Fruit fly (Drosophila melanogaster) whole organism, embryonic: ENCODE measurements around the gene CG14450.
A peak's percentile ranks its signal among the peaks of the same experiment; 100 is the strongest.
"Not testable (repeated sequence)": the region's sequence is repeated elsewhere in the genome, so short reads cannot be mapped to it uniquely, and the experiment has no call there.

Source experiments
- BEAF-32 ChIP-seq: fragments of 200-800 bp; sonication (Bioruptor generic); optimal IDR thresholded peaks from 3 replicates; lab custom pipeline; 2017; ENCODE audit warnings: missing biosample characterization, missing genetic modification characterization, mild to moderate bottlenecking, moderate library complexity, missing genetic modification reagents
- CG12104 ChIP-seq: fragments of 200-800 bp; sonication (Bioruptor generic); optimal IDR thresholded peaks from 3 replicates; lab custom pipeline; 2016; ENCODE audit warnings: missing biosample characterization, missing genetic modification characterization
- CG12942 ChIP-seq: fragments of 200-800 bp; sonication (Bioruptor generic); optimal IDR thresholded peaks from 3 replicates; lab custom pipeline; 2016; ENCODE audit warnings: missing biosample characterization, missing genetic modification characterization
- CG13624 ChIP-seq: fragments of 200-800 bp; sonication (Bioruptor generic); optimal IDR thresholded peaks from 2 replicates; lab custom pipeline; 2016; ENCODE audit warnings: missing biosample characterization, missing genetic modification characterization
- CG15514 ChIP-seq: fragments of 200-800 bp; sonication (Bioruptor generic); optimal IDR thresholded peaks from 3 replicates; lab custom pipeline; 2017; ENCODE audit warnings: missing biosample characterization, missing genetic modification characterization, mild to moderate bottlenecking, moderate library complexity, missing genetic modification reagents
- CG15696 ChIP-seq: fragments of 200-800 bp; sonication (Bioruptor generic); optimal IDR thresholded peaks from 2 replicates; lab custom pipeline; 2019; ENCODE audit warnings: missing biosample characterization, mild to moderate bottlenecking, missing genetic modification characterization, moderate library complexity
- CG17912 ChIP-seq: fragments of 200-800 bp; sonication (Bioruptor generic); optimal IDR thresholded peaks from 2 replicates; lab custom pipeline; 2018; ENCODE audit warnings: missing biosample characterization, mild to moderate bottlenecking, missing genetic modification characterization
- CG18599 ChIP-seq: fragments of 200-800 bp; sonication (Bioruptor generic); optimal IDR thresholded peaks from 3 replicates; lab custom pipeline; 2017; ENCODE audit warnings: missing biosample characterization, missing genetic modification characterization, mild to moderate bottlenecking, moderate library complexity, missing genetic modification reagents
- CG18619 ChIP-seq: fragments of 200-800 bp; sonication (Bioruptor generic); optimal IDR thresholded peaks from 3 replicates; lab custom pipeline; 2017; ENCODE audit warnings: missing biosample characterization, mild to moderate bottlenecking, missing genetic modification characterization
- CG2678 ChIP-seq: fragments of 200-800 bp; sonication (Bioruptor generic); optimal IDR thresholded peaks from 3 replicates; lab custom pipeline; 2019; ENCODE audit warnings: missing biosample characterization, mild to moderate bottlenecking, missing genetic modification characterization, moderate library complexity
- CG31388 ChIP-seq: fragments of 200-800 bp; sonication (Bioruptor generic); optimal IDR thresholded peaks from 2 replicates; lab custom pipeline; 2016; ENCODE audit warnings: missing biosample characterization, missing genetic modification characterization
- CG7786 ChIP-seq: fragments of 200-800 bp; sonication (Bioruptor generic); optimal IDR thresholded peaks from 2 replicates; lab custom pipeline; 2016; ENCODE audit warnings: missing biosample characterization, missing genetic modification characterization
- CG9609 ChIP-seq: fragments of 200-800 bp; sonication (Bioruptor generic); optimal IDR thresholded peaks from 3 replicates; lab custom pipeline; 2016; ENCODE audit warnings: missing biosample characterization, missing genetic modification characterization
- CrebB ChIP-seq: fragments of 200-800 bp; sonication (Bioruptor generic); optimal IDR thresholded peaks from 3 replicates; lab custom pipeline; 2018; ENCODE audit warnings: missing biosample characterization, mild to moderate bottlenecking, missing genetic modification characterization
- Hr3 ChIP-seq: fragments of 200-800 bp; sonication (Bioruptor generic); optimal IDR thresholded peaks from 3 replicates; lab custom pipeline; 2016; ENCODE audit warnings: missing biosample characterization, missing genetic modification characterization
- MESR4 ChIP-seq: fragments of 200-800 bp; sonication (Bioruptor generic); optimal IDR thresholded peaks from 2 replicates; lab custom pipeline; 2018; ENCODE audit warnings: missing biosample characterization, mild to moderate bottlenecking, missing genetic modification characterization, moderate library complexity
- Poxn ChIP-seq: fragments of 200-800 bp; sonication (Bioruptor generic); IDR thresholded peaks from 2 replicates; pipeline ENCODE4 v1.3.6; 2022; ENCODE audit warnings: missing biosample characterization, missing genetic modification characterization
- Usf ChIP-seq: fragments of 200-800 bp; sonication (Bioruptor generic); optimal IDR thresholded peaks from 2 replicates; lab custom pipeline; 2017; ENCODE audit warnings: missing genotype, missing biosample characterization, missing genetic modification characterization
- Xrp1 ChIP-seq: fragments of 200-800 bp; sonication (Bioruptor generic); IDR thresholded peaks from 2 replicates; pipeline ENCODE4 v1.3.6; 2022; ENCODE audit warnings: missing biosample characterization, missing genetic modification characterization
- bsh ChIP-seq, 2 experiments: fragments of 200-800 bp; sonication (Bioruptor generic); optimal IDR thresholded peaks; 2 replicates each; lab custom pipeline; 2017 to 2018; ENCODE audit warnings: mild to moderate bottlenecking in 2 of 2, missing biosample characterization in 2 of 2, missing genetic modification characterization in 2 of 2, moderate library complexity in 1 of 2
- cad ChIP-seq: fragments of >200 bp; optimal IDR thresholded peaks from 2 replicates; lab custom pipeline; 2017; ENCODE audit warnings: missing biosample characterization, missing genetic modification characterization
- chn ChIP-seq: fragments of 200-800 bp; sonication (Bioruptor generic); optimal IDR thresholded peaks from 2 replicates; lab custom pipeline; 2016; ENCODE audit warnings: missing biosample characterization, missing genetic modification characterization
- eve ChIP-seq, 2 experiments: fragments of >200 bp; optimal IDR thresholded peaks; 2 replicates each; lab custom pipeline; 2017; ENCODE audit warnings: missing biosample characterization in 2 of 2, missing genetic modification characterization in 2 of 2
- gsb ChIP-seq: fragments of 200-800 bp; sonication (Bioruptor generic); IDR thresholded peaks from 2 replicates; pipeline ENCODE4 v1.3.6; 2022; ENCODE audit warnings: missing biosample characterization, missing genetic modification characterization
- jumu ChIP-seq: fragments of 200-800 bp; sonication (Bioruptor generic); optimal IDR thresholded peaks from 3 replicates; lab custom pipeline; 2016; ENCODE audit warnings: missing biosample characterization, missing genetic modification characterization
- kni ChIP-seq: fragments of 200-800 bp; sonication (Bioruptor generic); optimal IDR thresholded peaks from 3 replicates; lab custom pipeline; 2017; ENCODE audit warnings: mild to moderate bottlenecking, missing biosample characterization, missing genetic modification reagents, missing genetic modification characterization
- maf-S ChIP-seq: fragments of 200-800 bp; sonication (Bioruptor generic); optimal IDR thresholded peaks from 2 replicates; lab custom pipeline; 2016; ENCODE audit warnings: missing biosample characterization, missing genetic modification characterization
- mld ChIP-seq: fragments of 200-800 bp; sonication (Bioruptor generic); IDR thresholded peaks from 3 replicates; pipeline ENCODE4 v1.3.6; 2022; ENCODE audit warnings: missing biosample characterization, missing genetic modification characterization; ENCODE audit not compliant: partially characterized antibody
- tll ChIP-seq, 2 experiments: fragments of 200-800 bp in 1 of 2; fragments of >200 bp in 1 of 2; sonication (Bioruptor generic) in 1 of 2; optimal IDR thresholded peaks; 2 replicates each; lab custom pipeline; 2017 to 2019; ENCODE audit warnings: missing biosample characterization in 2 of 2, missing genetic modification characterization in 2 of 2, mild to moderate bottlenecking in 1 of 2, moderate library complexity in 1 of 2
- tup ChIP-seq: fragments of 200-800 bp; sonication (Bioruptor generic); optimal IDR thresholded peaks from 2 replicates; lab custom pipeline; 2016; ENCODE audit warnings: missing biosample characterization, mild to moderate bottlenecking, missing genetic modification characterization, moderate library complexity
- twi ChIP-seq: fragments of 200-800 bp; optimal IDR thresholded peaks from 2 replicates; lab custom pipeline; 2019; ENCODE audit warnings: missing biosample characterization, mild to moderate bottlenecking, missing genetic modification characterization, moderate library complexity
- unpg ChIP-seq: fragments of 200-800 bp; sonication (Bioruptor generic); optimal IDR thresholded peaks from 3 replicates; lab custom pipeline; 2018; ENCODE audit warnings: missing biosample characterization, mild to moderate bottlenecking, missing genetic modification characterization, moderate library complexity

The CG14450 gene

dm6 chr3L:22699133-22699532 lies 28.5 kb downstream of the CG14450 start, which contains the start of gene CG45116 (continued):
- TF ChIP-seq twi (peak; percentile 58), bsh (GFP tag; optimal IDR thresholded peaks at IDR 0.05; lab: Kevin White, UChicago) (no peak), CG18619 (GFP tag; lab: Kevin White, UChicago) (no peak), kni (GFP tag; lab: Kevin White, UChicago) (no peak), Usf (no peak), tll (GFP tag; optimal IDR thresholded peaks at IDR 0.05; lab: Kevin White, UChicago) (peak in 1 of 2 experiments; percentile 18), CG15514 (GFP tag; lab: Kevin White, UChicago) (no peak), chn (GFP tag; lab: Kevin White, UChicago) (no peak), unpg (GFP tag; lab: Kevin White, UChicago) (no peak), tup (no peak), Xrp1 (no peak)

dm6 chr3L:22696930-22697329 lies 30.7 kb downstream of the CG14450 start, which contains the start of gene CG32453:
Gene CG32453, plus strand, starts transcription at chr3L:22697230.
- not testable (repeated sequence) for TF ChIP-seq CG12942; MESR4 (GFP tag; lab: Kevin White, UChicago); CG7786

dm6 chr3L:22695653-22696052 lies 31.9 kb downstream of the CG14450 start, which contains the start of gene CG14452:
Gene CG14452, plus strand, starts transcription at chr3L:22695953.
- TF ChIP-seq eve (GFP tag; optimal IDR thresholded peaks at IDR 0.05; lab: Kevin White, UChicago) (no peak), Hr3 (no peak), CG13624 (GFP tag; lab: Kevin White, UChicago) (no peak)

DNA sequence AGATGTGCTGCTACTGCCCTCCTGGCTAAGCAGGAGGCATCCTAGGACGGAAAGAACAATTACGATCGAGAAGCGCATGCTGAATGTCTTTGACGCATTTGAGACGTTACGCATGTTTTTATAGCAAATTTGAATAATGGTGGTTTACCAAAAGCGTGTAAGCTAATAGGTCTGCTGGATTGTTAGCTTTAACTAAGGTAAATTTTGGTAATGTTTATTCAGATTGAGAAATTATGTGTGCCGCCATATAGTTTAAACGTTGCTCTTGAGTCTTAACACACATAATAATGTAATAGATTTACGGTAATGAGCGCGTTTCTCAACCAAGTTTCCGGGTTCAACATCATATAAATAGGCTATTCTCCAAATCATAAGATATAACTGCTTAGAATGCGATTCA lies 33.9 kb downstream of the CG14450 start, which contains the start of the genes CG12546 and CG14453:
TSS of gene CG12546 (minus strand) at position 101 of the 400 bp plus-strand sequence.
TSS of gene CG14453 (plus strand) at position 372 of the 400 bp plus-strand sequence.
- TF ChIP-seq maf-S (GFP tag; lab: Kevin White, UChicago) (no peak), CG15696 (tag; lab: Kevin White, UChicago) (no peak), mld (GFP tag; lab: Robert Waterston, UW) (no peak), gsb (GFP tag; lab: Robert Waterston, UW) (no peak), CG2678 (no peak), CG17912 (GFP tag; lab: Kevin White, UChicago) (no peak), cad (no peak), CrebB (tag; lab: Kevin White, UChicago) (no peak), CG18599 (GFP tag; lab: Kevin White, UChicago) (no peak), CG9609 (GFP tag; lab: Kevin White, UChicago) (no peak)
- TF ChIP-seq, all 482 proteins: peak for 0

DNA sequence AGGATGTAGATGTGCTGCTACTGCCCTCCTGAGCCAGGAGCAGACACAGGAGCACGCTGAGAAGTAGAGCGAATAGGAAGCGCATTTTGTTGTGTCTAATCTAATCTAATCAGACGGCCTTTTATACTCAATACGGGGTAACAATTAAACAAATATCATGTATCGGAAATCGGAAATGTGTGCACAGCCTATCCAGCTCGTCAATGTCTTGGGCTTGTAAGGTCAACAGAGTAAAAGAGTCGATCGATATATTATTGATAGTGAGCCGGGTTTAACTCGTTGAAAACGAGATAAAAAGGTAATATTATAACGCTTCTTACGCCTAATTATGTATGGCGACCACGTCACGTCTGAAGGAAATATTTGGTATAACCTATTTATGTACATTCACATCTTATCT lies 35.2 kb downstream of the CG14450 start, which contains the start of gene CG14454:
TSS of gene CG14454 (minus strand) at position 101 of the 400 bp plus-strand sequence.
- not testable (repeated sequence) for TF ChIP-seq CG31388, jumu, CG12104 (GFP tag; lab: Kevin White, UChicago)

DNA sequence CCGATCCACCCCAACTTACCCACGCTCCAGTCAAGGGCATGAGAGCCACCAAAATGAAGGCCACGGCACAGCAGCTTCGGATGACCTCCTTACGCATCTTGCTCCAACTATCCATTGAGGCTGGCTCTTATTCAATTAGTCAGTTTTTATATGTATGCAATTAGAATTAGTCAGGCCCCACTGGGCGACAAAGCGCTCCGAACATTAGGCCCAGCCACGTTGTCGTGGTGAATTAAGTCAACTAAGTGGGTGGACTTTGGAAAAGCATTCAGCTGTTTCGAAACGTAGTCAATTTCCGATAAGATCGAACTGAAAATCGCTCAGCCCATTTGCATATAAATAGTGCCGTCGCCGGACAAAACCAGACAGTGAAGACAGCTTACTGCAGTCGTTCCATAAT lies 40.6 kb downstream of the CG14450 start, which contains the start of the genes CG14455 and CG14456:
TSS of gene CG14455 (minus strand) at position 101 of the 400 bp plus-strand sequence.
TSS of gene CG14456 (plus strand) at position 236 of the 400 bp plus-strand sequence.
- TF ChIP-seq Poxn (no peak), BEAF-32 (no peak)
